Fruit fly (Drosophila melanogaster): ENCODE data around the gene Sbat.
A peak's percentile ranks its signal among the peaks of the same experiment; 100 is the strongest.

Sbat gene

dm6 chr2L:2898247-2898646, 20.1 kb downstream of the Sbat start:
- no peak for TF ChIP-seq Crg-1 (GFP tag; optimal IDR thresholded peaks at IDR 0.05)
- TF ChIP-seq tj (GFP tag; optimal IDR thresholded peaks at IDR 0.05): no peak
- TF ChIP-seq CG33017 (tag; optimal IDR thresholded peaks at IDR 0.05): no peak
- no peak for TF ChIP-seq CG12768 (GFP tag; optimal IDR thresholded peaks at IDR 0.05)
- TF ChIP-seq CG7045 (GFP tag; optimal IDR thresholded peaks at IDR 0.05): no peak
- TF ChIP-seq Hr96 (GFP tag; optimal IDR thresholded peaks at IDR 0.05): no peak
- TF ChIP-seq CG7101 (tag; optimal IDR thresholded peaks at IDR 0.05): no peak
- TF ChIP-seq CG1620 (GFP tag; optimal IDR thresholded peaks at IDR 0.05): no peak
- no peak for TF ChIP-seq Mnt (GFP tag; optimal IDR thresholded peaks at IDR 0.05)
- TF ChIP-seq cic (GFP tag; optimal IDR thresholded peaks at IDR 0.05): no peak
- no peak for TF ChIP-seq Clk (GFP tag; optimal IDR thresholded peaks at IDR 0.05)
- TF ChIP-seq toe (GFP tag; optimal IDR thresholded peaks at IDR 0.05): no peak
- no peak for TF ChIP-seq pad (GFP tag; optimal IDR thresholded peaks at IDR 0.05)
- TF ChIP-seq ovo (GFP tag; optimal IDR thresholded peaks at IDR 0.05): no peak
- no peak for TF ChIP-seq bab1 (GFP tag; optimal IDR thresholded peaks at IDR 0.05)
- no peak for TF ChIP-seq CG11617 (GFP tag; optimal IDR thresholded peaks at IDR 0.05)
- no peak for TF ChIP-seq CG14711 (tag; optimal IDR thresholded peaks at IDR 0.05)
- TF ChIP-seq CG5204 (GFP tag; optimal IDR thresholded peaks at IDR 0.05): no peak

dm6 chr2L:2900392-2901028, 22.4 kb downstream of the Sbat start:
- TF ChIP-seq cic (GFP tag; optimal IDR thresholded peaks at IDR 0.05): peak; percentile 62
- no peak for TF ChIP-seq CG14711 (tag; optimal IDR thresholded peaks at IDR 0.05)
- TF ChIP-seq Mnt (GFP tag; optimal IDR thresholded peaks at IDR 0.05): peak; percentile 3
- TF ChIP-seq tj (GFP tag; optimal IDR thresholded peaks at IDR 0.05): peak; percentile 84
- TF ChIP-seq CG7045 (GFP tag; optimal IDR thresholded peaks at IDR 0.05): no peak
- TF ChIP-seq Clk (GFP tag; optimal IDR thresholded peaks at IDR 0.05): peak; percentile 3
- TF ChIP-seq CG12768 (GFP tag; optimal IDR thresholded peaks at IDR 0.05): peak; percentile 31
- no peak for TF ChIP-seq kay (GFP tag; ENCODE audit: borderline replicate concordance)

- no peak for TF ChIP-seq CG5204 (GFP tag; optimal IDR thresholded peaks at IDR 0.05)
Measured at dm6 chr2L:2901445-2901844, 23.3 kb downstream of the Sbat start.

dm6 chr2L:2903649-2904048, 25.5 kb downstream of the Sbat start:
- TF ChIP-seq cnc (optimal IDR thresholded peaks at IDR 0.05): no peak
- TF ChIP-seq CG14711 (tag; optimal IDR thresholded peaks at IDR 0.05): no peak
- no peak for TF ChIP-seq Clk (GFP tag; optimal IDR thresholded peaks at IDR 0.05)
- TF ChIP-seq CG7101 (tag; optimal IDR thresholded peaks at IDR 0.05): no peak
- TF ChIP-seq pad (GFP tag; optimal IDR thresholded peaks at IDR 0.05): no peak
- TF ChIP-seq bab1 (GFP tag; optimal IDR thresholded peaks at IDR 0.05): no peak
- TF ChIP-seq toe (GFP tag; optimal IDR thresholded peaks at IDR 0.05): no peak
- no peak for TF ChIP-seq CG5204 (GFP tag; optimal IDR thresholded peaks at IDR 0.05)
- no peak for TF ChIP-seq kay (GFP tag; ENCODE audit: borderline replicate concordance)
- TF ChIP-seq tj (GFP tag; optimal IDR thresholded peaks at IDR 0.05): no peak
- TF ChIP-seq CG12768 (GFP tag; optimal IDR thresholded peaks at IDR 0.05): no peak
- no peak for TF ChIP-seq cic (GFP tag; optimal IDR thresholded peaks at IDR 0.05)
- TF ChIP-seq Hr96 (GFP tag; optimal IDR thresholded peaks at IDR 0.05): no peak

dm6 chr2L:2904316-2905050, 26.3 kb downstream of the Sbat start:
- no peak for TF ChIP-seq bab1 (GFP tag; optimal IDR thresholded peaks at IDR 0.05)
- TF ChIP-seq CG5204 (GFP tag; optimal IDR thresholded peaks at IDR 0.05): no peak
- TF ChIP-seq pad (GFP tag; optimal IDR thresholded peaks at IDR 0.05): no peak
- TF ChIP-seq tj (GFP tag; optimal IDR thresholded peaks at IDR 0.05): peak; percentile 93
- peak; percentile 11 for TF ChIP-seq ovo (GFP tag; optimal IDR thresholded peaks at IDR 0.05)
- TF ChIP-seq CG11617 (GFP tag; optimal IDR thresholded peaks at IDR 0.05): no peak
- no peak for TF ChIP-seq cic (GFP tag; optimal IDR thresholded peaks at IDR 0.05)

dm6 chr2L:2905051-2905446, 26.9 kb downstream of the Sbat start:
- TF ChIP-seq bab1 (GFP tag; optimal IDR thresholded peaks at IDR 0.05): peak; percentile 92
- TF ChIP-seq tj (GFP tag; optimal IDR thresholded peaks at IDR 0.05): peak; percentile 69
- no peak for TF ChIP-seq Mnt (GFP tag; optimal IDR thresholded peaks at IDR 0.05)
- TF ChIP-seq CG33017 (tag; optimal IDR thresholded peaks at IDR 0.05): peak; percentile 42
- peak; percentile 68 for TF ChIP-seq CG14711 (tag; optimal IDR thresholded peaks at IDR 0.05)
- TF ChIP-seq CG7101 (tag; optimal IDR thresholded peaks at IDR 0.05): peak; percentile 65

dm6 chr2L:2906122-2906521, 28.0 kb downstream of the Sbat start:
- TF ChIP-seq Mnt (GFP tag; optimal IDR thresholded peaks at IDR 0.05): no peak
- TF ChIP-seq CG33017 (tag; optimal IDR thresholded peaks at IDR 0.05): no peak
- TF ChIP-seq CG5204 (GFP tag; optimal IDR thresholded peaks at IDR 0.05): no peak
- TF ChIP-seq bab1 (GFP tag; optimal IDR thresholded peaks at IDR 0.05): no peak
- peak; percentile 57 for TF ChIP-seq CG12768 (GFP tag; optimal IDR thresholded peaks at IDR 0.05)
- TF ChIP-seq pad (GFP tag; optimal IDR thresholded peaks at IDR 0.05): peak; percentile 24
- peak; percentile 26 for TF ChIP-seq CG7045 (GFP tag; optimal IDR thresholded peaks at IDR 0.05)
- TF ChIP-seq CG7101 (tag; optimal IDR thresholded peaks at IDR 0.05): peak; percentile 2
- TF ChIP-seq cic (GFP tag; optimal IDR thresholded peaks at IDR 0.05): peak; percentile 64
- peak; percentile 28 for TF ChIP-seq ovo (GFP tag; optimal IDR thresholded peaks at IDR 0.05)
- peak; percentile 23 for TF ChIP-seq CG11617 (GFP tag; optimal IDR thresholded peaks at IDR 0.05)
- peak; percentile 3 for TF ChIP-seq tj (GFP tag; optimal IDR thresholded peaks at IDR 0.05)
